Fruit fly (Drosophila melanogaster) whole organism, wandering third instar larva: ENCODE results near the gene Tsp3A.

Experiments
- HLH106 ChIP-seq: fragments of 200-800 bp; optimal IDR thresholded peaks from 3 replicates; lab custom pipeline; 2019; ENCODE audit warnings: missing biosample characterization, mild to moderate bottlenecking, missing genetic modification characterization, moderate library complexity
- Mio ChIP-seq: sonication (Bioruptor generic); optimal IDR thresholded peaks from 2 replicates; lab custom pipeline; 2016; ENCODE audit warnings: missing biosample characterization, missing genetic modification characterization
- fru ChIP-seq: fragments of 200-800 bp; sonication (Bioruptor generic); optimal IDR thresholded peaks from 3 replicates; lab custom pipeline; 2016; ENCODE audit warnings: missing biosample characterization, mild to moderate bottlenecking, missing genetic modification characterization
- pan ChIP-seq: fragments of >200 bp; optimal IDR thresholded peaks from 2 replicates; lab custom pipeline; 2017
- tai ChIP-seq: sonication (Bioruptor generic); optimal IDR thresholded peaks from 2 replicates; lab custom pipeline; 2016; ENCODE audit warnings: missing biosample characterization, missing genetic modification characterization

dm6 chrX:2655998-2656397, 36.5 kb upstream of the Tsp3A start:
- no peak for TF ChIP-seq Mio (GFP tag; lab: Kevin White, UChicago)
- TF ChIP-seq tai (GFP tag; lab: Kevin White, UChicago) = no peak
- no peak for TF ChIP-seq HLH106 (tag; lab: Kevin White, UChicago)
- no peak for TF ChIP-seq fru
- TF ChIP-seq pan = no peak
